Worm (Caenorhabditis elegans): ENCODE results near the gene E01B7.2.

DNA sequence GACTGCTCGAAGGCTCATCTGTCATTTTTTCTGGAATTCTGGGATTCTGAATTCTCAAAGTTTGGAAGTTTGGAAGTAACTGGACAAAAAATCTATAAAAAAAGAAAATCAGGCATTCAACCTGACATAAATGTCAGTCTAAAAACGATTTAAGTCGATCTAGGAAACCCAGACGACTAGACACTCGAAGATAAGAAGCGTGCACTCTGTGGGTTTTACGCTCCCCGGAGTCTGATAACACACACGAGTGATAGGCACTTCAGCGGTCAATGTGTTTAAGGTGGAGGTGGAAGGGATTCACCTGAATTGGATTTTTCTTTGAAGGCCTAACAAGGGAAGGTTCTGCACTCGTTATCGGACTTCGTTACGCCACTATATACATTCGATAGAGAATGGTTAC, 32.6 kb upstream of the E01B7.2 start, which contains the start of gene C06H5.6:
- no peak for TF ChIP-seq nhr-77 (tag; optimal IDR thresholded peaks at IDR 0.05)
- TF ChIP-seq unc-39 (tag; optimal IDR thresholded peaks at IDR 0.05), result no peak
- no peak for TF ChIP-seq ZK546.5 (tag; optimal IDR thresholded peaks at IDR 0.05)
- no peak for TF ChIP-seq nhr-129 (tag; optimal IDR thresholded peaks at IDR 0.05)
- TF ChIP-seq nhr-237 (tag; optimal IDR thresholded peaks at IDR 0.05), result no peak
- no peak for TF ChIP-seq peb-1 (tag; optimal IDR thresholded peaks at IDR 0.05)
- TF ChIP-seq mdl-1 (tag; optimal IDR thresholded peaks at IDR 0.05), result no peak
- no peak for TF ChIP-seq ama-1 (optimal IDR thresholded peaks at IDR 0.05)
- no peak for TF ChIP-seq R02D3.7 (tag; optimal IDR thresholded peaks at IDR 0.05)
- no peak for TF ChIP-seq skn-1 (tag; optimal IDR thresholded peaks at IDR 0.05)
- TF ChIP-seq snpc-4 (tag; optimal IDR thresholded peaks at IDR 0.05), result no peak

All from whole organism, L2 larva.